Fruit fly (Drosophila melanogaster): ENCODE measurements around the gene CG5447.

- TF ChIP-seq fru (GFP tag; optimal IDR thresholded peaks at IDR 0.05) (no peak), Myc (optimal IDR thresholded peaks at IDR 0.05) (no peak), pan (optimal IDR thresholded peaks at IDR 0.05) (no peak), Abd-B (GFP tag; optimal IDR thresholded peaks at IDR 0.05) (no peak), CG9705 (GFP tag; optimal IDR thresholded peaks at IDR 0.05) (no peak)
Observed at dm6 chr3R:26478644-26479043, 26.3 kb downstream of the CG5447 start.
